Fruit fly (Drosophila melanogaster) whole organism, embryonic: Measurements from ENCODE around the gene Use1.

Experiments used
- CG10209 ChIP-seq: fragments of 200-800 bp; sonication (Bioruptor generic); optimal IDR thresholded peaks from 3 replicates; lab custom pipeline; 2017; ENCODE audit warnings: missing biosample characterization, mild to moderate bottlenecking, missing genetic modification characterization, missing genetic modification reagents
- CG10543 ChIP-seq: fragments of 200-800 bp; sonication (Bioruptor generic); optimal IDR thresholded peaks from 3 replicates; lab custom pipeline; 2017; ENCODE audit warnings: missing biosample characterization, mild to moderate bottlenecking, missing genetic modification characterization, moderate library complexity
- CG11398 ChIP-seq: fragments of 200-800 bp; sonication (Bioruptor generic); optimal IDR thresholded peaks from 2 replicates; lab custom pipeline; 2016; ENCODE audit warnings: missing biosample characterization, missing genetic modification characterization
- CG11504 ChIP-seq: fragments of 200-800 bp; sonication (Bioruptor generic); optimal IDR thresholded peaks from 3 replicates; lab custom pipeline; 2019; ENCODE audit warnings: missing biosample characterization, mild to moderate bottlenecking, missing genetic modification characterization, moderate library complexity
- CG12219 ChIP-seq: fragments of 200-800 bp; sonication (Bioruptor generic); optimal IDR thresholded peaks from 3 replicates; lab custom pipeline; 2018; ENCODE audit warnings: missing biosample characterization, mild to moderate bottlenecking, missing genetic modification characterization
- CG12942 ChIP-seq: fragments of 200-800 bp; sonication (Bioruptor generic); optimal IDR thresholded peaks from 3 replicates; lab custom pipeline; 2016; ENCODE audit warnings: missing biosample characterization, missing genetic modification characterization
- CG13424 ChIP-seq: fragments of 200-800 bp; sonication (Bioruptor generic); optimal IDR thresholded peaks from 2 replicates; lab custom pipeline; 2019; ENCODE audit warnings: missing biosample characterization, mild to moderate bottlenecking, missing genetic modification characterization, moderate library complexity
- CG15269 ChIP-seq: fragments of 200-800 bp; sonication (Bioruptor generic); optimal IDR thresholded peaks from 2 replicates; lab custom pipeline; 2018; ENCODE audit warnings: missing biosample characterization, mild to moderate bottlenecking, missing genetic modification characterization, moderate library complexity
- CG17359 ChIP-seq: fragments of 200-800 bp; sonication (Bioruptor generic); optimal IDR thresholded peaks from 3 replicates; lab custom pipeline; 2018; ENCODE audit warnings: missing biosample characterization, mild to moderate bottlenecking, missing genetic modification characterization, moderate library complexity
- CG18011 ChIP-seq: fragments of 200-800 bp; sonication (Bioruptor generic); optimal IDR thresholded peaks from 2 replicates; lab custom pipeline; 2017; ENCODE audit warnings: missing biosample characterization, missing genetic modification characterization, mild to moderate bottlenecking, moderate library complexity, missing genotype
- CG18619 ChIP-seq: fragments of 200-800 bp; sonication (Bioruptor generic); optimal IDR thresholded peaks from 3 replicates; lab custom pipeline; 2017; ENCODE audit warnings: missing biosample characterization, mild to moderate bottlenecking, missing genetic modification characterization
- CG2199 ChIP-seq: fragments of 200-800 bp; sonication (Bioruptor generic); IDR thresholded peaks from 3 replicates; pipeline ENCODE4 v1.3.6; 2022; ENCODE audit warnings: missing biosample characterization, missing genetic modification characterization
- CG2712 ChIP-seq: fragments of 200-800 bp; optimal IDR thresholded peaks from 3 replicates; lab custom pipeline; 2019; ENCODE audit warnings: missing biosample characterization, mild to moderate bottlenecking, missing genetic modification characterization, moderate library complexity
- CG31388 ChIP-seq: fragments of 200-800 bp; sonication (Bioruptor generic); optimal IDR thresholded peaks from 2 replicates; lab custom pipeline; 2016; ENCODE audit warnings: missing biosample characterization, missing genetic modification characterization
- CG34376 ChIP-seq: fragments of 200-800 bp; sonication (Bioruptor generic); optimal IDR thresholded peaks from 2 replicates; lab custom pipeline; 2018; ENCODE audit warnings: missing biosample characterization, mild to moderate bottlenecking, missing genetic modification characterization
- CG4820 ChIP-seq: fragments of 200-800 bp; sonication (Bioruptor generic); optimal IDR thresholded peaks from 3 replicates; lab custom pipeline; 2016; ENCODE audit warnings: missing biosample characterization, missing genetic modification characterization
- CG5245 ChIP-seq: fragments of 200-800 bp; sonication (Bioruptor generic); optimal IDR thresholded peaks from 3 replicates; lab custom pipeline; 2016; ENCODE audit warnings: missing biosample characterization, missing genetic modification characterization
- CG6272 ChIP-seq: fragments of 200-800 bp; sonication (Bioruptor generic); IDR thresholded peaks from 2 replicates; pipeline ENCODE4 v1.3.6; 2022; ENCODE audit warnings: missing biosample characterization, missing genetic modification characterization
- CG6683 ChIP-seq: fragments of 200-800 bp; sonication (Bioruptor generic); optimal IDR thresholded peaks from 2 replicates; lab custom pipeline; 2017; ENCODE audit warnings: missing biosample characterization, mild to moderate bottlenecking, missing genetic modification characterization, missing genetic modification reagents
- CG6689 ChIP-seq: fragments of 200-800 bp; sonication (Bioruptor generic); IDR thresholded peaks from 2 replicates; pipeline ENCODE4 v1.3.6; 2022; ENCODE audit warnings: missing biosample characterization, missing genetic modification characterization
- CG9876 ChIP-seq: fragments of 200-800 bp; sonication (Bioruptor generic); optimal IDR thresholded peaks from 2 replicates; lab custom pipeline; 2016; ENCODE audit warnings: missing biosample characterization, missing genetic modification characterization
- CoRest ChIP-seq: fragments of 200-800 bp; sonication (Bioruptor generic); optimal IDR thresholded peaks from 3 replicates; lab custom pipeline; 2018; ENCODE audit warnings: missing biosample characterization, mild to moderate bottlenecking, missing genetic modification characterization, moderate library complexity
- Gug ChIP-seq: fragments of 200-800 bp; sonication (Bioruptor generic); IDR thresholded peaks from 4 replicates; pipeline ENCODE4 v1.3.6; 2022; ENCODE audit warnings: missing biosample characterization, missing genetic modification characterization
- Jarid2 ChIP-seq: fragments of 200-800 bp; sonication (Bioruptor generic); optimal IDR thresholded peaks from 3 replicates; lab custom pipeline; 2017; ENCODE audit warnings: mild to moderate bottlenecking, missing biosample characterization, missing genetic modification reagents, missing genetic modification characterization
- Lim3 ChIP-seq: fragments of 200-800 bp; sonication (Bioruptor generic); IDR thresholded peaks from 2 replicates; pipeline ENCODE4 v1.3.6; 2022; ENCODE audit warnings: missing biosample characterization, missing genetic modification characterization
- Max ChIP-seq: fragments of 200-800 bp; sonication (Bioruptor generic); optimal IDR thresholded peaks from 2 replicates; lab custom pipeline; 2016; ENCODE audit warnings: missing biosample characterization, mild to moderate bottlenecking, missing genetic modification characterization
- Meics ChIP-seq: fragments of 200-800 bp; sonication (Bioruptor generic); optimal IDR thresholded peaks from 2 replicates; lab custom pipeline; 2017; ENCODE audit warnings: missing biosample characterization, mild to moderate bottlenecking, missing genetic modification characterization
- Optix ChIP-seq: fragments of 200-800 bp; sonication (Bioruptor generic); IDR thresholded peaks from 3 replicates; pipeline ENCODE4 v1.3.6; 2022; ENCODE audit warnings: missing biosample characterization, missing genetic modification characterization
- Pdp1 ChIP-seq, 2 experiments: fragments of 200-800 bp; sonication (Bioruptor generic); optimal IDR thresholded peaks; 3 replicates each; lab custom pipeline; 2016; ENCODE audit warnings: missing biosample characterization in 2 of 2, missing genetic modification characterization in 2 of 2, mild to moderate bottlenecking in 1 of 2, moderate library complexity in 1 of 2
- Sox102F ChIP-seq: fragments of 200-800 bp; sonication (Bioruptor generic); optimal IDR thresholded peaks from 2 replicates; lab custom pipeline; 2018; ENCODE audit warnings: missing biosample characterization, mild to moderate bottlenecking, missing genetic modification characterization, moderate library complexity
- Trl ChIP-seq, 3 experiments: fragments of >200 bp in 2 of 3; fragments of 200-800 bp in 1 of 3; sonication (Bioruptor generic) in 1 of 3; optimal IDR thresholded peaks; 2 replicates in 1 of 3; 3 replicates in 2 of 3; lab custom pipeline; 2016 to 2017; ENCODE audit warnings: missing biosample characterization in 1 of 3, missing genetic modification characterization in 1 of 3
- chinmo ChIP-seq: fragments of 200-800 bp; sonication (Bioruptor generic); IDR thresholded peaks from 4 replicates; pipeline ENCODE4 v1.3.6; 2022; ENCODE audit warnings: missing biosample characterization, missing genetic modification characterization; ENCODE audit not compliant: partially characterized antibody
- dm ChIP-seq: fragments of 200-800 bp; sonication (Bioruptor generic); optimal IDR thresholded peaks from 3 replicates; lab custom pipeline; 2016; ENCODE audit warnings: missing biosample characterization, missing genetic modification characterization
- fd102C ChIP-seq: fragments of 200-800 bp; sonication (Bioruptor generic); optimal IDR thresholded peaks from 2 replicates; lab custom pipeline; 2018; ENCODE audit warnings: missing biosample characterization, mild to moderate bottlenecking, missing genetic modification characterization, moderate library complexity
- lab ChIP-seq: fragments of 200-800 bp; sonication (Bioruptor generic); optimal IDR thresholded peaks from 3 replicates; lab custom pipeline; 2017; ENCODE audit warnings: missing biosample characterization, missing genetic modification characterization, mild to moderate bottlenecking, moderate library complexity, missing genetic modification reagents
- pb ChIP-seq: fragments of 200-800 bp; sonication (Bioruptor generic); optimal IDR thresholded peaks from 3 replicates; lab custom pipeline; 2016; ENCODE audit warnings: missing biosample characterization, missing genetic modification characterization
- peb ChIP-seq: fragments of 200-800 bp; sonication (Bioruptor generic); IDR thresholded peaks from 2 replicates; pipeline ENCODE4 v1.3.6; 2022; ENCODE audit warnings: missing biosample characterization, missing genetic modification characterization
- row ChIP-seq: fragments of 200-800 bp; sonication (Bioruptor generic); IDR thresholded peaks from 3 replicates; pipeline ENCODE4 v1.3.6; 2022; ENCODE audit warnings: missing biosample characterization, missing genetic modification characterization
- sc ChIP-seq, 3 experiments: fragments of >200 bp in 2 of 3; fragments of 200-800 bp in 1 of 3; sonication (Bioruptor generic) in 1 of 3; optimal IDR thresholded peaks; 2 replicates in 2 of 3; 3 replicates in 1 of 3; lab custom pipeline; 2017; ENCODE audit warnings: mild to moderate bottlenecking in 1 of 3, missing biosample characterization in 1 of 3, missing genetic modification characterization in 1 of 3, missing genetic modification reagents in 1 of 3
- sens ChIP-seq: fragments of 200-800 bp; sonication (Bioruptor generic); peaks from one replicate; lab custom pipeline; 2016; ENCODE audit warnings: missing biosample characterization, missing genetic modification characterization
- seq ChIP-seq: fragments of 200-800 bp; sonication (Bioruptor generic); IDR thresholded peaks from 2 replicates; pipeline ENCODE4 v1.3.6; 2022; ENCODE audit warnings: missing biosample characterization, missing genetic modification characterization
- sisA ChIP-seq: fragments of 200-800 bp; sonication (Bioruptor generic); IDR thresholded peaks from 2 replicates; pipeline ENCODE4 v1.3.6; 2022; ENCODE audit warnings: missing biosample characterization, missing genetic modification characterization
- sug ChIP-seq: fragments of 200-800 bp; optimal IDR thresholded peaks from 2 replicates; lab custom pipeline; 2019; ENCODE audit warnings: missing biosample characterization, mild to moderate bottlenecking, missing genetic modification characterization, moderate library complexity
- tap ChIP-seq: fragments of 200-800 bp; optimal IDR thresholded peaks from 3 replicates; lab custom pipeline; 2019; ENCODE audit warnings: missing biosample characterization, mild to moderate bottlenecking, missing genetic modification characterization, moderate library complexity
- tio ChIP-seq: fragments of 200-800 bp; sonication (Bioruptor generic); optimal IDR thresholded peaks from 2 replicates; lab custom pipeline; 2017; ENCODE audit warnings: missing biosample characterization, missing genetic modification characterization, inconsistent platforms
- wor ChIP-seq: fragments of 200-800 bp; sonication (Bioruptor generic); IDR thresholded peaks from 2 replicates; pipeline ENCODE4 v1.3.6; 2022; ENCODE audit warnings: missing biosample characterization, missing genetic modification characterization
- zen ChIP-seq: fragments of 200-800 bp; sonication (Bioruptor generic); optimal IDR thresholded peaks from 3 replicates; lab custom pipeline; 2018; ENCODE audit warnings: missing biosample characterization, mild to moderate bottlenecking, missing genetic modification characterization, moderate library complexity

Gene Use1

dm6 chr3L:9126021-9126811 lies 10.8 kb downstream of the Use1 start (continued):
- no peak for TF ChIP-seq CG4820 (GFP tag; lab: Kevin White, UChicago)
- TF ChIP-seq zen (tag; lab: Kevin White, UChicago) = no peak
- no peak for TF ChIP-seq Max (GFP tag; lab: Kevin White, UChicago)
- TF ChIP-seq seq (GFP tag; lab: Robert Waterston, UW) = no peak
- no peak for TF ChIP-seq CG2712 (tag; lab: Kevin White, UChicago)
- TF ChIP-seq CG31388 (GFP tag; lab: Kevin White, UChicago) = no peak
- no peak for TF ChIP-seq pb
- TF ChIP-seq Lim3 (GFP tag; lab: Robert Waterston, UW) = peak; percentile 13; the same call in 1 of the 2 replicates
- 0 out of 2 replicates have a peak, but pooled peaks have one; percentile 25 for TF ChIP-seq peb (GFP tag; lab: Robert Waterston, UW)
- peak in 1 of 2 experiments; percentile 59 for TF ChIP-seq Pdp1 (GFP tag; optimal IDR thresholded peaks at IDR 0.05; lab: Kevin White, UChicago)
- TF ChIP-seq fd102C (GFP tag; lab: Kevin White, UChicago) = no peak
- TF ChIP-seq CG34376 = peak; percentile 1
- TF ChIP-seq CG11398 = no peak
- TF ChIP-seq sens = no peak
- no peak for TF ChIP-seq CG9876
- peak; percentile 32 for TF ChIP-seq Meics (GFP tag; lab: Kevin White, UChicago)
- no peak for TF ChIP-seq tap (tag; lab: Kevin White, UChicago)
- TF ChIP-seq CG17359 = peak; percentile 46
- TF ChIP-seq CoRest (tag; lab: Kevin White, UChicago) = peak; percentile 15
- no peak for TF ChIP-seq CG6683
- TF ChIP-seq Jarid2 (GFP tag; lab: Kevin White, UChicago) = no peak
- TF ChIP-seq lab (GFP tag; lab: Kevin White, UChicago) = peak; percentile 20
- peak; percentile 45; the same call in 1 of the 3 replicates for TF ChIP-seq CG2199 (GFP tag; lab: Robert Waterston, UW)
- TF ChIP-seq CG12942 (GFP tag; lab: Kevin White, UChicago) = no peak
- peak; percentile 53 for TF ChIP-seq CG18619 (GFP tag; lab: Kevin White, UChicago)
- peak; percentile 66 for TF ChIP-seq sug (tag; lab: Kevin White, UChicago)
- no peak for TF ChIP-seq CG12219 (GFP tag; lab: Kevin White, UChicago)
- TF ChIP-seq CG6272 (GFP tag; lab: Robert Waterston, UW) = no peak
- no peak for TF ChIP-seq CG15269 (tag; lab: Kevin White, UChicago)
- TF ChIP-seq CG18011 (GFP tag; lab: Kevin White, UChicago) = no peak
- peak; percentile 56; the same call in 2 of the 3 replicates for TF ChIP-seq row (GFP tag; lab: Robert Waterston, UW)
- TF ChIP-seq sc (optimal IDR thresholded peaks at IDR 0.05; lab: Kevin White, UChicago) = no peak
- no peak for TF ChIP-seq sc (GFP tag; optimal IDR thresholded peaks at IDR 0.05; lab: Kevin White, UChicago)
- TF ChIP-seq Sox102F (GFP tag; lab: Kevin White, UChicago) = peak; percentile 25
- TF ChIP-seq wor (GFP tag; lab: Robert Waterston, UW) = no peak
- peak; percentile 53 for TF ChIP-seq tio (GFP tag; lab: Kevin White, UChicago)
- 0 out of 2 replicates have a peak, but pooled peaks have one; percentile 20 for TF ChIP-seq CG6689 (GFP tag; lab: Robert Waterston, UW)
- no peak for TF ChIP-seq CG5245 (GFP tag; lab: Kevin White, UChicago)
- no peak for TF ChIP-seq sisA
- TF ChIP-seq dm (GFP tag; lab: Kevin White, UChicago) = no peak
- TF ChIP-seq Gug (GFP tag; lab: Robert Waterston, UW) = no peak
- peak in 1 of 2 experiments; percentile 22 for TF ChIP-seq Trl (optimal IDR thresholded peaks at IDR 0.05; lab: Kevin White, UChicago)
- no peak for TF ChIP-seq Trl (GFP tag; optimal IDR thresholded peaks at IDR 0.05; lab: Kevin White, UChicago)
- TF ChIP-seq chinmo (GFP tag; lab: Robert Waterston, UW) = 0 out of 4 replicates have a peak, but pooled peaks have one; percentile 74
- TF ChIP-seq CG11504 = peak; percentile 17
- TF ChIP-seq CG10209 (GFP tag; lab: Kevin White, UChicago) = no peak
- TF ChIP-seq CG10543 = peak; percentile 41
- TF ChIP-seq Optix (GFP tag; lab: Robert Waterston, UW) = no peak
- peak; percentile 1 for TF ChIP-seq CG13424 (tag; lab: Kevin White, UChicago)
